Fruit fly (Drosophila melanogaster): ENCODE measurements around the gene CG31735.

The CG31735 gene

dm6 chr2L:15895154-15895553 is at the start of gene CG31735:
Gene CG31735, plus strand, starts transcription at chr2L:15895454.
- TF ChIP-seq CG1621 (tag; optimal IDR thresholded peaks at IDR 0.05) (no peak), Ets21C (GFP tag; optimal IDR thresholded peaks at IDR 0.05) (no peak), CG34406 (GFP tag; optimal IDR thresholded peaks at IDR 0.05) (no peak), CG11762 (GFP tag; optimal IDR thresholded peaks at IDR 0.05; ENCODE audit: insufficient read depth) (no peak), CG15336 (GFP tag; IDR thresholded peaks at IDR 0.05) (no peak), CG9139 (GFP tag; optimal IDR thresholded peaks at IDR 0.05) (no peak), Hr39 (GFP tag; optimal IDR thresholded peaks at IDR 0.05) (no peak), Eip75B (GFP tag; optimal IDR thresholded peaks at IDR 0.05) (no peak), Sox102F (GFP tag; optimal IDR thresholded peaks at IDR 0.05) (no peak)

DNA sequence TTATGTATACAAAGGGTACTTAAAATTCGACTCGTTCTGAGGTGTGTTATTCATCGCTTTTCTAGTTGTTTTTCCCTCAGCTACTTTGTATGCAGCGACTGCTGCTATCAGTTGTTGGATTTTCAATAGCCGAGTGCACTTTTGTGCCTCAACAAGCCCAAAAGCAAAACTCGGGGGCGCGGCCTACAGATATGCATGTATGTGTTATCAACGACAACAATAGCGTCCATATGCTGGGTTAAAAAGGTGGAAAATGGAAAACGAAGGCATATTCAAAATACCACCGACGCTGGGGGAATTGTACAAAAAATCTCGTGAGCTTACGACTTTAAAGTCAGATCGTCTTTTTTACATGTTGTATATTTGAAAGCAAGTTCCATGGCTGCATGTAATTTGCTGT is 48.7 kb upstream of the CG31735 start:
- no peak for TF ChIP-seq CG32006 (GFP tag; optimal IDR thresholded peaks at IDR 0.05)
- TF ChIP-seq CG10631 (GFP tag; optimal IDR thresholded peaks at IDR 0.05): no peak
- TF ChIP-seq Hr39 (GFP tag; optimal IDR thresholded peaks at IDR 0.05): no peak
- TF ChIP-seq CG4318 (GFP tag; optimal IDR thresholded peaks at IDR 0.05): no peak
- no peak for TF ChIP-seq CG3919 (GFP tag; optimal IDR thresholded peaks at IDR 0.05)
- no peak for TF ChIP-seq lz (GFP tag; optimal IDR thresholded peaks at IDR 0.05)
- no peak for TF ChIP-seq CG8632 (GFP tag; optimal IDR thresholded peaks at IDR 0.05)
- TF ChIP-seq CG11902 (GFP tag; optimal IDR thresholded peaks at IDR 0.05): no peak
- TF ChIP-seq topi (GFP tag; optimal IDR thresholded peaks at IDR 0.05): no peak
- TF ChIP-seq svp (GFP tag): peak; percentile 91
- TF ChIP-seq dsx (GFP tag; optimal IDR thresholded peaks at IDR 0.05; ENCODE audit: poor library complexity, severe bottlenecking): peak; percentile 80
- peak; percentile 4 for TF ChIP-seq CG6276 (GFP tag; optimal IDR thresholded peaks at IDR 0.05)
- TF ChIP-seq fd85E (GFP tag; optimal IDR thresholded peaks at IDR 0.05): no peak
- TF ChIP-seq Hr4 (GFP tag; optimal IDR thresholded peaks at IDR 0.05): no peak
- no peak for TF ChIP-seq Met (GFP tag; optimal IDR thresholded peaks at IDR 0.05)
- no peak for TF ChIP-seq CG11762 (GFP tag; optimal IDR thresholded peaks at IDR 0.05; ENCODE audit: insufficient read depth)
- TF ChIP-seq spab (GFP tag; optimal IDR thresholded peaks at IDR 0.05): no peak
- TF ChIP-seq cyc (GFP tag; optimal IDR thresholded peaks at IDR 0.05): no peak
- no peak for TF ChIP-seq CG6854 (GFP tag; optimal IDR thresholded peaks at IDR 0.05)

dm6 chr2L:15852292-15852691 is 43.0 kb upstream of the CG31735 start, which contains the start of gene CG13243:
Gene CG13243, plus strand, starts transcription at chr2L:15852592.
- TF ChIP-seq CG7368 (GFP tag; optimal IDR thresholded peaks at IDR 0.05) (no peak), CG4318 (GFP tag; optimal IDR thresholded peaks at IDR 0.05) (no peak), CG31627 (GFP tag; optimal IDR thresholded peaks at IDR 0.05) (no peak), fd59A (GFP tag; optimal IDR thresholded peaks at IDR 0.05) (no peak), Hr39 (GFP tag; optimal IDR thresholded peaks at IDR 0.05) (no peak), CG6854 (GFP tag; optimal IDR thresholded peaks at IDR 0.05) (no peak)

DNA sequence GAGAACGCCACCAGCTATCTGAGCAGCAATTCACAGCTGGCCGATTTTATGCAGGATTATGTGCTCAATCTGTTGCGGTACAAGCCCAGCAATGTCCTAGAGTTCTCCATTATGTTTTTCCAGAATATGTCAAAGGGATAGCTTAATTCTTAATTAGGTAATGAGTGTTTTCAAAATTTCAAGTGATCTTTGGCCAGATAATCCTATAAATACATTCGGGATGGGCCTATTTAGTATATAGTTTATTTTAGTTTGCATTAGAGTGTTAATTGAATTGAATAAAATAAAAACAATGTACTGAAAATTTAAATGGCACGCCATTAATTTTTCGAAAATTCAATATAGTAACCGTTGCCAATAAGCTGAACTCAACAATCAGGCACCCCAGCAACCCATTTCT is 41.4 kb upstream of the CG31735 start, which contains the start of gene Tektin-A:
Tektin-A (plus strand) TSS at position 301 of the 400 bp plus-strand sequence.
- TF ChIP-seq CG6163 (GFP tag; IDR thresholded peaks at IDR 0.05) (no peak), achi (GFP tag; optimal IDR thresholded peaks at IDR 0.05) (no peak), CG6792 (GFP tag; optimal IDR thresholded peaks at IDR 0.05) (no peak), Hr39 (GFP tag; optimal IDR thresholded peaks at IDR 0.05) (no peak), Met (GFP tag; optimal IDR thresholded peaks at IDR 0.05) (no peak), acj6 (GFP tag; optimal IDR thresholded peaks at IDR 0.05) (no peak), lz (GFP tag; optimal IDR thresholded peaks at IDR 0.05) (no peak), vri (GFP tag; optimal IDR thresholded peaks at IDR 0.05) (no peak), fkh (GFP tag; optimal IDR thresholded peaks at IDR 0.05) (no peak), fd59A (GFP tag; optimal IDR thresholded peaks at IDR 0.05) (no peak), Sox15 (GFP tag; optimal IDR thresholded peaks at IDR 0.05) (no peak), CG3919 (GFP tag; optimal IDR thresholded peaks at IDR 0.05) (no peak), OdsH (GFP tag; optimal IDR thresholded peaks at IDR 0.05) (no peak), CG6276 (GFP tag; optimal IDR thresholded peaks at IDR 0.05) (no peak), Smox (GFP tag; optimal IDR thresholded peaks at IDR 0.05) (no peak), CG10631 (GFP tag; optimal IDR thresholded peaks at IDR 0.05) (no peak), CG8319 (GFP tag; optimal IDR thresholded peaks at IDR 0.05) (no peak), dac (GFP tag; optimal IDR thresholded peaks at IDR 0.05) (no peak), CG16779 (tag; optimal IDR thresholded peaks at IDR 0.05) (no peak), CG8119 (GFP tag; IDR thresholded peaks at IDR 0.05) (no peak)
